Fruit fly (Drosophila melanogaster): ENCODE measurements around the gene sgg.

The sgg gene

dm6 chrX:2633847-2634776, at the start of gene sgg:
sgg (plus strand) TSS chrX:2633952.
- TF ChIP-seq EcR (GFP tag; optimal IDR thresholded peaks at IDR 0.05) (no peak), CG8478 (optimal IDR thresholded peaks at IDR 0.05) (peak; percentile 70)

- no peak for TF ChIP-seq CG8478 (optimal IDR thresholded peaks at IDR 0.05)
- TF ChIP-seq usp (GFP tag; optimal IDR thresholded peaks at IDR 0.05): no peak
- TF ChIP-seq EcR (GFP tag; optimal IDR thresholded peaks at IDR 0.05): no peak
- no peak for TF ChIP-seq psq (optimal IDR thresholded peaks at IDR 0.05)
- no peak for TF ChIP-seq pan (optimal IDR thresholded peaks at IDR 0.05)
- no peak for TF ChIP-seq Dll (optimal IDR thresholded peaks at IDR 0.05)
Observed at dm6 chrX:2585055-2585715, 48.6 kb upstream of the sgg start, which contains the start of gene CG13760. CG13760 (minus strand) TSS chrX:2585699.

dm6 chrX:2585716-2586082, 48.1 kb upstream of the sgg start, which contains the start of gene wds:
wds (plus strand) TSS chrX:2585980.
- TF ChIP-seq psq (optimal IDR thresholded peaks at IDR 0.05) (no peak), pan (optimal IDR thresholded peaks at IDR 0.05) (no peak), Dll (optimal IDR thresholded peaks at IDR 0.05) (no peak), EcR (GFP tag; optimal IDR thresholded peaks at IDR 0.05) (no peak)

dm6 chrX:2588415-2589411, 45.0 kb upstream of the sgg start, which contains the start of gene egh:
egh (plus strand) TSS chrX:2588503.
- TF ChIP-seq CG8478 (optimal IDR thresholded peaks at IDR 0.05): no peak
- no peak for TF ChIP-seq usp (GFP tag; optimal IDR thresholded peaks at IDR 0.05)
- no peak for TF ChIP-seq psq (optimal IDR thresholded peaks at IDR 0.05)
- no peak for TF ChIP-seq pan (optimal IDR thresholded peaks at IDR 0.05)
- peak; percentile 67 for TF ChIP-seq Dll (optimal IDR thresholded peaks at IDR 0.05)
- no peak for TF ChIP-seq EcR (GFP tag; optimal IDR thresholded peaks at IDR 0.05)

dm6 chrX:2589446-2590038, 44.2 kb upstream of the sgg start:
- TF ChIP-seq psq (optimal IDR thresholded peaks at IDR 0.05): no peak
- TF ChIP-seq CG8478 (optimal IDR thresholded peaks at IDR 0.05): no peak

- TF ChIP-seq usp (GFP tag; optimal IDR thresholded peaks at IDR 0.05) (no peak), EcR (GFP tag; optimal IDR thresholded peaks at IDR 0.05) (no peak), psq (optimal IDR thresholded peaks at IDR 0.05) (no peak), Dll (optimal IDR thresholded peaks at IDR 0.05) (no peak), CG8478 (optimal IDR thresholded peaks at IDR 0.05) (no peak), pan (optimal IDR thresholded peaks at IDR 0.05) (no peak)
Observed at dm6 chrX:2590607-2591006, 43.1 kb upstream of the sgg start.

dm6 chrX:2591315-2591999, 42.3 kb upstream of the sgg start:
- TF ChIP-seq pan (optimal IDR thresholded peaks at IDR 0.05) (no peak), CG8478 (optimal IDR thresholded peaks at IDR 0.05) (no peak), psq (optimal IDR thresholded peaks at IDR 0.05) (no peak), usp (GFP tag; optimal IDR thresholded peaks at IDR 0.05) (no peak), Dll (optimal IDR thresholded peaks at IDR 0.05) (no peak), EcR (GFP tag; optimal IDR thresholded peaks at IDR 0.05) (no peak)

dm6 chrX:2592243-2592642, 41.5 kb upstream of the sgg start:
- no peak for TF ChIP-seq CG8478 (optimal IDR thresholded peaks at IDR 0.05)
- TF ChIP-seq Dll (optimal IDR thresholded peaks at IDR 0.05): no peak
- no peak for TF ChIP-seq EcR (GFP tag; optimal IDR thresholded peaks at IDR 0.05)
- TF ChIP-seq psq (optimal IDR thresholded peaks at IDR 0.05): no peak
- no peak for TF ChIP-seq pan (optimal IDR thresholded peaks at IDR 0.05)
- TF ChIP-seq usp (GFP tag; optimal IDR thresholded peaks at IDR 0.05): no peak

dm6 chrX:2593094-2593752, 40.5 kb upstream of the sgg start:
- no peak for TF ChIP-seq CG8478 (optimal IDR thresholded peaks at IDR 0.05)
- TF ChIP-seq pan (optimal IDR thresholded peaks at IDR 0.05): no peak
- TF ChIP-seq EcR (GFP tag; optimal IDR thresholded peaks at IDR 0.05): no peak
- TF ChIP-seq usp (GFP tag; optimal IDR thresholded peaks at IDR 0.05): no peak
- no peak for TF ChIP-seq Dll (optimal IDR thresholded peaks at IDR 0.05)
- no peak for TF ChIP-seq psq (optimal IDR thresholded peaks at IDR 0.05)

- TF ChIP-seq usp (GFP tag; optimal IDR thresholded peaks at IDR 0.05) (no peak), Dll (optimal IDR thresholded peaks at IDR 0.05) (no peak), pan (optimal IDR thresholded peaks at IDR 0.05) (no peak), psq (optimal IDR thresholded peaks at IDR 0.05) (no peak), EcR (GFP tag; optimal IDR thresholded peaks at IDR 0.05) (no peak), CG8478 (optimal IDR thresholded peaks at IDR 0.05) (no peak)
Observed at dm6 chrX:2593753-2594096, 40.0 kb upstream of the sgg start.

All from whole organism.